Worm (Caenorhabditis elegans) whole organism, early embryonic: ENCODE results near the gene C53B7.2.

Experiments
- B0310.2 ChIP-seq: sonication (generic microtip); optimal IDR thresholded peaks from 2 replicates; lab custom pipeline; 2016; ENCODE audit warnings: mild to moderate bottlenecking, missing genetic modification characterization, missing compliant biosample characterization
- F13C5.2 ChIP-seq: sonication (generic microtip); optimal IDR thresholded peaks from 2 replicates; lab custom pipeline; 2017; ENCODE audit warnings: mild to moderate bottlenecking, missing genetic modification characterization, inconsistent platforms, missing compliant biosample characterization
- aly-1 ChIP-seq: sonication (generic microtip); optimal IDR thresholded peaks from 2 replicates; lab custom pipeline; 2016; ENCODE audit warnings: missing genetic modification characterization, missing compliant biosample characterization
- ama-1 ChIP-seq: fragments of 150-350 bp; optimal IDR thresholded peaks from 2 replicates; lab custom pipeline; 2014
- ceh-13 ChIP-seq: fragments of 200-800 bp; sonication (Bioruptor generic); optimal IDR thresholded peaks from 2 replicates; lab custom pipeline; 2018; ENCODE audit warnings: mild to moderate bottlenecking, missing genetic modification characterization, missing compliant biosample characterization
- ceh-36 ChIP-seq: sonication (generic microtip); optimal IDR thresholded peaks from 2 replicates; lab custom pipeline; 2016; ENCODE audit warnings: missing genetic modification characterization, inconsistent platforms, missing compliant biosample characterization
- ets-7 ChIP-seq: sonication (generic microtip); optimal IDR thresholded peaks from 2 replicates; lab custom pipeline; 2016; ENCODE audit warnings: missing genotype, missing genetic modification characterization, missing compliant biosample characterization
- flt-1 ChIP-seq: fragments of 200-800 bp; sonication (Bioruptor generic); IDR thresholded peaks from 2 replicates; pipeline ENCODE4 v1.3.6; 2022; ENCODE audit warnings: missing genetic modification characterization, missing compliant biosample characterization
- hmbx-1 ChIP-seq: sonication (generic microtip); optimal IDR thresholded peaks from 2 replicates; lab custom pipeline; 2016; ENCODE audit warnings: mild to moderate bottlenecking, missing genetic modification characterization, missing compliant biosample characterization
- hmg-4 ChIP-seq: fragments of 200-800 bp; sonication (Bioruptor generic); optimal IDR thresholded peaks from 2 replicates; lab custom pipeline; 2018; ENCODE audit warnings: mild to moderate bottlenecking, missing genetic modification characterization, missing compliant biosample characterization
- hnd-1 ChIP-seq: sonication (generic microtip); optimal IDR thresholded peaks from 2 replicates; lab custom pipeline; 2016; ENCODE audit warnings: missing genetic modification characterization, missing compliant biosample characterization
- pes-1 ChIP-seq: fragments of 200-800 bp; sonication (Bioruptor generic); IDR thresholded peaks from 2 replicates; pipeline ENCODE4 v1.3.6; 2022; ENCODE audit warnings: missing genetic modification reagents, missing genetic modification characterization, missing compliant biosample characterization
- scrt-1 ChIP-seq: fragments of 200-800 bp; sonication (Bioruptor generic); IDR thresholded peaks from 2 replicates; pipeline ENCODE4 v1.3.6; 2022; ENCODE audit warnings: missing genetic modification characterization, missing compliant biosample characterization
- sea-1 ChIP-seq: fragments of 200-800 bp; sonication (Bioruptor generic); conservative IDR thresholded peaks from 2 replicates; pipeline ENCODE4 v1.3.6; 2022; ENCODE audit warnings: missing genetic modification characterization, missing compliant biosample characterization
- tbx-11 ChIP-seq: fragments of 200-800 bp; sonication (Bioruptor generic); IDR thresholded peaks from 2 replicates; pipeline ENCODE4 v1.3.6; 2022; ENCODE audit warnings: missing genetic modification characterization, missing compliant biosample characterization
- tbx-37 ChIP-seq: fragments of 200-800 bp; sonication (Bioruptor generic); conservative IDR thresholded peaks from 2 replicates; pipeline ENCODE4 v1.3.6; 2022; ENCODE audit warnings: missing genetic modification reagents, missing genetic modification characterization, missing compliant biosample characterization
- tra-4 ChIP-seq: sonication (generic microtip); optimal IDR thresholded peaks from 2 replicates; lab custom pipeline; 2017; ENCODE audit warnings: missing genetic modification characterization, missing compliant biosample characterization

C53B7.2 gene

DNA sequence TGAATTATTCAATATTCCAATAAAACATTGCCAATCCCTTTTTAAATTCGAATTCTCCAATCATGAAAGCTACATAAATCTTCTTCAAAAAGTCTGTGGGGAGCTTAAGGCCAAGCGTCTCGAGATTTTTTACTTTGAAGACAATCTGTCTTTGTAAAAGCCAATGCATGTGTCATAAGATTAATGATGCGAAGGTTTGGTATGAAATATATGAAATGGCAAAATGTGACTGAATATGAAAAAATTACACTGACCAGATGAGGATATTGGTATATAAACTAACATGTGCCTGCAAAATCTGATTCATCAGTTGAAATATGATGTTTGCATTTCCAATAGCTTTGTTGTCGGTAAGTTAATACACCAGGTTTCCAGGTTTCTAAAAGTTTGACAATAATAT lies at the start of gene C53B7.2:
C53B7.2 (plus strand) TSS at position 301 of the 400 bp plus-strand sequence.
- TF ChIP-seq pes-1 (GFP tag; lab: Robert Waterston, UW) (no peak), tbx-11 (GFP tag; lab: Robert Waterston, UW) (no peak), B0310.2 (tag; lab: Kevin White, UChicago) (no peak), ama-1 (lab: Kevin White, UChicago) (no peak), tbx-37 (GFP tag; lab: Robert Waterston, UW) (no peak), F13C5.2 (tag; lab: Kevin White, UChicago) (no peak), ceh-13 (GFP tag; lab: Kevin White, UChicago) (no peak), hmbx-1 (tag; lab: Kevin White, UChicago) (no peak), scrt-1 (GFP tag; lab: Robert Waterston, UW) (no peak), aly-1 (tag; lab: Kevin White, UChicago) (no peak), hmg-4 (GFP tag; lab: Kevin White, UChicago) (no peak), sea-1 (GFP tag; lab: Robert Waterston, UW) (no peak), ceh-36 (tag; lab: Kevin White, UChicago) (no peak), flt-1 (no peak), hnd-1 (tag; lab: Kevin White, UChicago) (no peak)

DNA sequence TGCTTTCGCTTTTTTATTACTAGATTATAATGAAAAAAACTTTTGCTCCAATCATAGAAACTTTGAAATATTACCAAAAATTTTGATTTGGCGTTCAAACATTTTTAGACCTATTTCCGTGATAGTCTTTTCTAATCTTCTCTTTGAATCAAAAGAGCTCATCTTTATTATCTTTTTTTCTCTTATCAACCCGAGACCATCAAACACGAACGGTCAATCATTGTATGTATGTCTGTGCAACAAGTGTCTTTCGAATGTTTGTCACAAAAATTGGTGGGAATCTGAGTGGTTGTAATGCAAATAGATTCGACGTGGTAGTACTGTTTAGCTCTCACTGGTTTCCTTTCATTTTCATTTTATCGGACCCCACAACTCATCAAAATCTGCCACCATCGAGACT lies 46.3 kb upstream of the C53B7.2 start, which contains the start of gene M03A8.3:
M03A8.3 (plus strand) TSS at position 278 of the 400 bp plus-strand sequence.
- TF ChIP-seq F13C5.2 (tag; lab: Kevin White, UChicago) (no peak), hmbx-1 (tag; lab: Kevin White, UChicago) (no peak), ceh-13 (GFP tag; lab: Kevin White, UChicago) (no peak), tbx-11 (GFP tag; lab: Robert Waterston, UW) (no peak), aly-1 (tag; lab: Kevin White, UChicago) (no peak), B0310.2 (tag; lab: Kevin White, UChicago) (no peak), ets-7 (tag; lab: Kevin White, UChicago) (no peak), hnd-1 (tag; lab: Kevin White, UChicago) (no peak), tra-4 (tag; lab: Kevin White, UChicago) (no peak), tbx-37 (GFP tag; lab: Robert Waterston, UW) (no peak), ama-1 (lab: Kevin White, UChicago) (no peak), flt-1 (no peak), sea-1 (GFP tag; lab: Robert Waterston, UW) (no peak), scrt-1 (GFP tag; lab: Robert Waterston, UW) (no peak), ceh-36 (tag; lab: Kevin White, UChicago) (no peak), hmg-4 (GFP tag; lab: Kevin White, UChicago) (no peak)

ce11 chrX:6801546-6801945 lies 44.5 kb upstream of the C53B7.2 start:
- no peak for TF ChIP-seq B0310.2 (tag; lab: Kevin White, UChicago)
- TF ChIP-seq sea-1 (GFP tag; lab: Robert Waterston, UW): no peak

DNA sequence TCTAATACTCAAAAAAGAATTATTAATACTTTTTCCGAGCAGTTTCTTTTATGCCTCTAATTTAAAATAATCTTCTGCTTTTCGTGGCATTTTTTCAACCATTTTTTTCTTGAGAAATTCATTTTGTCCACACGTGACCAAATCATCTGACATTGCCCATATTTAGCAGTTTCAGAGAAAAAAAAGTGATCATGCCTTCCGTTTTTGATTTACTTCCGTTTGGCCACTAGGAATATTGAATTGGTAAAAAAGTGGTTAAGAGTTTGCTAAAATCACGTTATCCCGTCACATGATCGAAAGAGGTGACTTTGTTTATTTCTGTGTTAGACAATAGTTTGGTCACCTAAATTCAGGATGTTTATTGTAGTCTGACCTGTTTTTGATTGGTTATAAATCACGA lies 41.6 kb upstream of the C53B7.2 start:
- TF ChIP-seq tbx-11 (GFP tag; lab: Robert Waterston, UW): no peak
- no peak for TF ChIP-seq hmbx-1 (tag; lab: Kevin White, UChicago)
- no peak for TF ChIP-seq flt-1
- TF ChIP-seq aly-1 (tag; lab: Kevin White, UChicago): no peak
- no peak for TF ChIP-seq hnd-1 (tag; lab: Kevin White, UChicago)
- no peak for TF ChIP-seq B0310.2 (tag; lab: Kevin White, UChicago)

DNA sequence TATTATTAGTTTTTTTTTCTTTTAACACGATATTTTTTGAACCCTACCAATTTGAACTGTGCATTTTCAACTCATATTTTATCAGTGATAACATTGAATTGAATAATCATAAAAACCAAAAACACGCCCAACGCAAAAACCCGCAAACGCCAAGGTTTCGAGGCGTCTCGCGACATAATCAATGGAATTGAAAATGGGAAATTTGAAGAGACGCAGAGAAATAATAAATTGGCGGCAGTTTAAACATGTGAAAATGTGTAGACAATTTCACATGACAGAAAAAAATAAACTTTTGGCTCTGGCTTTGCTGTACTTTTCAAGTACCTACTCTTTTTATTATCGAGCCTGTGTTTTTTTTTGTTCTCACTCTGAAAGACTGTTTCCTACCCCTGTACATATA lies 41.2 kb upstream of the C53B7.2 start:
- no peak for TF ChIP-seq hnd-1 (tag; lab: Kevin White, UChicago)
- no peak for TF ChIP-seq B0310.2 (tag; lab: Kevin White, UChicago)
- TF ChIP-seq scrt-1 (GFP tag; lab: Robert Waterston, UW): no peak
- TF ChIP-seq ama-1 (lab: Kevin White, UChicago): no peak
- TF ChIP-seq F13C5.2 (tag; lab: Kevin White, UChicago): no peak
- no peak for TF ChIP-seq ceh-13 (GFP tag; lab: Kevin White, UChicago)
- no peak for TF ChIP-seq tbx-37 (GFP tag; lab: Robert Waterston, UW)

DNA sequence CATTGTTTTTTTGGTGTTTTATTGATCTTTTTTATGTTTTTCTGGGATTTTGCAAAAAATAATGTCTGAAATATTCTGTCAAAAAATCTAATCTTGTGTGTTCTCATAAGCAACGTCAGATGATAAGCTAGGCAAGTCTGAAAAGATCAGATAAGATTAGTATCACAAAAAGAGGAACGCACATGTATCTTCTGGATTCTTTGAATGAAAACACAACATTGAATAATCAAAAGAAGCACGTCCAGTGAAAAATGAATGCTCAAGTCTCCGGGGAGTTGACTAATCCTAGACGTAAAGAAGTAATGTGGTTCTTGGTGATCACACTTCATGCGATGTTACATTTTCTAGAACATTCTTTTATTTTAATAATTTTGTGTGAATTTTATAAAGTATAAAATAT lies 40.6 kb upstream of the C53B7.2 start:
- TF ChIP-seq aly-1 (tag; lab: Kevin White, UChicago): no peak
- TF ChIP-seq tra-4 (tag; lab: Kevin White, UChicago): no peak
- TF ChIP-seq sea-1 (GFP tag; lab: Robert Waterston, UW): no peak
- no peak for TF ChIP-seq ceh-36 (tag; lab: Kevin White, UChicago)
- no peak for TF ChIP-seq hmg-4 (GFP tag; lab: Kevin White, UChicago)
- TF ChIP-seq B0310.2 (tag; lab: Kevin White, UChicago): no peak
- no peak for TF ChIP-seq scrt-1 (GFP tag; lab: Robert Waterston, UW)
- no peak for TF ChIP-seq pes-1 (GFP tag; lab: Robert Waterston, UW)
- TF ChIP-seq ceh-13 (GFP tag; lab: Kevin White, UChicago): no peak
- no peak for TF ChIP-seq tbx-11 (GFP tag; lab: Robert Waterston, UW)
- no peak for TF ChIP-seq F13C5.2 (tag; lab: Kevin White, UChicago)
- TF ChIP-seq hmbx-1 (tag; lab: Kevin White, UChicago): no peak
- TF ChIP-seq tbx-37 (GFP tag; lab: Robert Waterston, UW): no peak
- no peak for TF ChIP-seq ets-7 (tag; lab: Kevin White, UChicago)
- TF ChIP-seq ama-1 (lab: Kevin White, UChicago): no peak
- TF ChIP-seq hnd-1 (tag; lab: Kevin White, UChicago): no peak

- TF ChIP-seq hmg-4 (GFP tag; lab: Kevin White, UChicago) (peak; percentile 62), ama-1 (lab: Kevin White, UChicago) (no peak), aly-1 (tag; lab: Kevin White, UChicago) (no peak), tra-4 (tag; lab: Kevin White, UChicago) (no peak), ceh-13 (GFP tag; lab: Kevin White, UChicago) (no peak)
These were observed 39.6 kb upstream of the C53B7.2 start, which contains the start of gene atg-2 for ce11 chrX:6806463-6806862. Gene atg-2, plus strand, starts transcription at chrX:6806763.
